Worm (Caenorhabditis elegans): ENCODE results near the gene C35D10.3.
A peak's percentile ranks its signal among the peaks of the same experiment; 100 is the strongest.

Gene C35D10.3

DNA sequence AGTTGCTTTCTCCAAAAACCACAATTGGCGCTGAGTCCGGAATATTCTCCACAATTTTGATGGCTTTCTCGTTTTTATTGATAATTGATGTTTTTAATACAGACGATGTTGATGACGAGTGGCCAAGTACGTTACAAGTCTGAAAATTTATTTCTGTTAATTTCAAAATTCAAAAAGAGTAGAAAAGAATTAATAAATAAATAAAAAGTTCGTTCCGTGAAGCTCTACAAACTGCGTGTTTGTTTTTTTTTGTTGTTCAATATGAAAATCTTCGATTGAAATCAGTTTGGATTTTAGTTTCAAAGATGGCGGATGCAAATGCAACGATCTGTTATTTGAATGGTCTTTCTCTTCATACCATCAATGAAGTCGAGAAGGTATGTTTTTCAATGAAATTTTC lies 42.2 kb downstream of the C35D10.3 start, which contains the start of gene F26F4.2:
Gene F26F4.2 (plus strand): TSS at position 301 of the 400 bp plus-strand sequence.
- no peak for TF ChIP-seq scrt-1 (GFP tag; IDR thresholded peaks at IDR 0.05)
- no peak for TF ChIP-seq tra-4 (tag; optimal IDR thresholded peaks at IDR 0.05)
- no peak for TF ChIP-seq tbx-37 (GFP tag; conservative IDR thresholded peaks at IDR 0.05)
- no peak for TF ChIP-seq hmbx-1 (tag; optimal IDR thresholded peaks at IDR 0.05)
- no peak for TF ChIP-seq ceh-13 (GFP tag; optimal IDR thresholded peaks at IDR 0.05)
- TF ChIP-seq ets-7 (tag; optimal IDR thresholded peaks at IDR 0.05) = no peak
- no peak for TF ChIP-seq aly-1 (tag; optimal IDR thresholded peaks at IDR 0.05)
- TF ChIP-seq hnd-1 (tag; optimal IDR thresholded peaks at IDR 0.05) = no peak

DNA sequence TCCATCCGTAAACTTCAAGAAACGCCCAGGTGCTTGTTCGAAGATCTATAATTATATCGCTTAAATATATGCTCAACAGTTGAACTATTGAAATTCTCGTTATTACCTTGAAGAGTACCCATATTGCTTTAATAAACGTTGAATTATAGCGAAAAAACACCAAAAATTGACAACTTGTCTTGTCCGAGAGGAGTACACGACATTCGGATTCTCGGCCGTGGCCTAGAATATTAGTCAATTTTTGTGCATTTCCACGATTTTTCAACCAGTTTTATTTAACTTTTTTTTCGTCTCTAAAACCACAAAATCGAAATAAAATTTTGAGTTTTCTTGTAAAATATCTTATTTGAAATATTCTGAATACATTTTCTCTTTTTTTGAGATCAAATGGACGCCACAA lies 43.6 kb downstream of the C35D10.3 start, which contains the start of the genes F26F4.9 and cee-1:
Gene F26F4.9 (minus strand): TSS at position 205 of the 400 bp plus-strand sequence.
Gene cee-1 (plus strand): TSS at position 383 of the 400 bp plus-strand sequence.
- TF ChIP-seq hmg-4 (GFP tag; optimal IDR thresholded peaks at IDR 0.05) = no peak
- TF ChIP-seq ceh-36 (tag; optimal IDR thresholded peaks at IDR 0.05) = no peak
- TF ChIP-seq tbx-37 (GFP tag; conservative IDR thresholded peaks at IDR 0.05) = 0 out of 2 replicates have a peak, but pooled peaks have one; percentile 25
- no peak for TF ChIP-seq F13C5.2 (tag; optimal IDR thresholded peaks at IDR 0.05)

DNA sequence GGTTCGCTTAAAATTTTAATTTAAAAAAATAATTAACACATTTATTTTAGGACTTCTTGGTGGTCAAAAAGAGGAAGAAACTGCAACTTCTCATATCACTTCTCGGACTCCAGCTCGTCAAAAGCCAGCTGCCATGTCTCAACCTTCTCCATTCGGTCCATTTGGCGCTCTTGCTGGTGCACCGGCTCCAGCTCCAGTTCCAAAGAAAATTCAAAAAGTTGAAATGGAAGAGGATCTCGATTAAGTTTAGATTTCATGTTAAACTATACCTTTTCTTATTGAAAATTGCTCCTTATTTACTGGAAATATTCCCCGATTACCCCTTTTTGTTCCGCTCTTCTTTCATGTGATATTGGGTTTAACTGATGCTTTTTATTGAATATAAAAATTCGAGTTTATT lies 45.0 kb downstream of the C35D10.3 start:
- TF ChIP-seq tbx-11 (GFP tag; IDR thresholded peaks at IDR 0.05) (no peak), hmbx-1 (tag; optimal IDR thresholded peaks at IDR 0.05) (no peak), ets-7 (tag; optimal IDR thresholded peaks at IDR 0.05) (no peak), pes-1 (GFP tag; IDR thresholded peaks at IDR 0.05) (no peak), ceh-36 (tag; optimal IDR thresholded peaks at IDR 0.05) (no peak), aly-1 (tag; optimal IDR thresholded peaks at IDR 0.05) (no peak), hmg-4 (GFP tag; optimal IDR thresholded peaks at IDR 0.05) (no peak), flt-1 (GFP tag; IDR thresholded peaks at IDR 0.05) (no peak), B0310.2 (tag; optimal IDR thresholded peaks at IDR 0.05) (no peak)

DNA sequence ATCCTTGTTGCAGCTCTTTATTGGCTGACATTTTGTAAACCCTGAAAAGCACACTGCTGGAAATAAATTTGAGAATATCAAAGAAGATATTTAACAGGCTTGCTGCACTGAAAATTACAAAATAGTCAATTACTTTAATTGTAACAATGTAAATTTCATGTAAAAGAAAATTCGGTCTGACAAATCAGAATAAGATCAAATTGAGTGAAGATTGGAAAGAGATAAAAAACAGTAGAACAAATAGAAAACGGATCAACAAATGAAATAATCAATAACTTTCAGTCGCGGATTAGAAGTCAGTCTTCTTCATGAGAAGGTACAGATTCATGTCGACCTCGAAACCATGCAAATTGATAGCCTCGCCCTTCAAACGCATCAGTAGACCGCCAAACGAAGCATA lies 48.4 kb downstream of the C35D10.3 start, which contains the start of gene rars-1:
Gene rars-1 (minus strand): TSS at position 101 of the 400 bp plus-strand sequence.
- TF ChIP-seq tra-4 (tag; optimal IDR thresholded peaks at IDR 0.05) (no peak), ceh-13 (GFP tag; optimal IDR thresholded peaks at IDR 0.05) (no peak), hnd-1 (tag; optimal IDR thresholded peaks at IDR 0.05) (no peak), B0310.2 (tag; optimal IDR thresholded peaks at IDR 0.05) (no peak), flt-1 (GFP tag; IDR thresholded peaks at IDR 0.05) (no peak), hmg-4 (GFP tag; optimal IDR thresholded peaks at IDR 0.05) (no peak), tbx-11 (GFP tag; IDR thresholded peaks at IDR 0.05) (no peak), tbx-37 (GFP tag; conservative IDR thresholded peaks at IDR 0.05) (no peak), hmbx-1 (tag; optimal IDR thresholded peaks at IDR 0.05) (no peak), ceh-36 (tag; optimal IDR thresholded peaks at IDR 0.05) (no peak), ama-1 (optimal IDR thresholded peaks at IDR 0.05) (no peak), aly-1 (tag; optimal IDR thresholded peaks at IDR 0.05) (no peak), sea-1 (GFP tag; conservative IDR thresholded peaks at IDR 0.05) (no peak), F13C5.2 (tag; optimal IDR thresholded peaks at IDR 0.05) (no peak), pes-1 (GFP tag; IDR thresholded peaks at IDR 0.05) (no peak), scrt-1 (GFP tag; IDR thresholded peaks at IDR 0.05) (no peak), ets-7 (tag; optimal IDR thresholded peaks at IDR 0.05) (no peak)

DNA sequence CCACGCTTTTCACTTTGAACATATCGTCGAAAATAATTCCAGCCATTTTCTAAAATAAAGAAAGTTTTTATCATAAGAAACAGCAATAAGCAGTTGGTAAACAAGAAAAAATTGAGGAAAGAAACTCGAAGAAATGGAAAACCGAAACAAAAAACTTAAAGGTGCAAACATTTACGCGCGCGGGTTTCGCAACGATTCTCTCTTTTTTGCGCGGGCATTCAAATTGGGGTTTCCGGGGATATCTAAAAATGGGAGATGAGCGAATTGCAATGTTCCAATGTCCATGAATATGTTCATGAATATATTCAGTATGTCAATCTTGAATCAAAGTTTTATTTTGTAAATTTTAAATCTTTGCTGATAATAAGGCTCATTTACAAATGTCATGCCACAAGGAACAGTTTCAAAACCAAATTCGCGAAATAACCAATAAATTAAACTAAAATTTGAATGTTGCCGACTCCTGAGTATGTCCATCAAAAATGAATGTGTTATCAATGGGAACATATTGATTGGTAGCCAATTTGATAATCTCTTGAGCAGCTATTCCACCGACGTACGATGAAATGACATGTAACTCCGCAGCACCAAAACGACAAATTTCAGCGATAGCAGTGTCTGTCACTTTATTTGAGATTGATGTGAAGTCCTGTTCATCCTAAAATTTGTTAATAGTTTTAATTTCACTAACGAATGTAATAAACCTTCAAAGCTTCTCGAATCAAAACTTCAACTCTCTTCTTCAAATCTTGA lies 49.4 kb downstream of the C35D10.3 start, which contains the start of gene rpb-8:
Gene rpb-8 (minus strand): TSS at position 49 of the 753 bp plus-strand sequence.
- TF ChIP-seq aly-1 (tag; optimal IDR thresholded peaks at IDR 0.05) = no peak
- no peak for TF ChIP-seq B0310.2 (tag; optimal IDR thresholded peaks at IDR 0.05)
- no peak for TF ChIP-seq tbx-37 (GFP tag; conservative IDR thresholded peaks at IDR 0.05)
- no peak for TF ChIP-seq sea-1 (GFP tag; conservative IDR thresholded peaks at IDR 0.05)
- no peak for TF ChIP-seq ets-7 (tag; optimal IDR thresholded peaks at IDR 0.05)

DNA sequence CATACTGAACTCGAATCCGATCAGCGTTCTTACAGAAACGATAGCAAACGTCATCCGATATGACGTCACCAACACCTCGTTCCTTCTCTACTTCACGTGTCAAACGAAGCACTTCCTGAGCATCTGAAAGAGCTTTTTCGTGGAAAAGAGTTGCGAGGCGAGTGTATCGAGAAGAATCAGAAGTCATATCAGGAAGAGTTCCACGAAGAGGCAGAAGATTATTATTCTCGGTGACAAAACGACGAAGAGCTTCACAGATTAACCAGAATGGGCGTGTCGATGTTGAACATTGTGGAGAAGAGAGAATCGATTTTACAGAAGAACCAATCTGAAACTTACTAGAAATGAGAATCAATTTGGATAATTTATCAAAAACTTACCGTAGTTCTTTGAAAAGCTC lies 50.2 kb downstream of the C35D10.3 start:
- no peak for TF ChIP-seq hmg-4 (GFP tag; optimal IDR thresholded peaks at IDR 0.05)

Data from whole organism, early embryonic.